Fruit fly (Drosophila melanogaster) whole organism, embryonic: ENCODE measurements around the gene CG3625.

Experiments
- B-H2 ChIP-seq: fragments of 200-800 bp; sonication (Bioruptor generic); optimal IDR thresholded peaks from 2 replicates; lab custom pipeline; 2018; ENCODE audit warnings: missing biosample characterization, mild to moderate bottlenecking, missing genetic modification characterization
- Bdp1 ChIP-seq: fragments of 200-800 bp; sonication (Bioruptor generic); optimal IDR thresholded peaks from 3 replicates; lab custom pipeline; 2016; ENCODE audit warnings: missing biosample characterization, missing genetic modification characterization
- CG1024 ChIP-seq: fragments of 200-800 bp; sonication (Bioruptor generic); IDR thresholded peaks from 2 replicates; pipeline ENCODE4 v1.3.6; 2022; ENCODE audit warnings: missing biosample characterization, missing genetic modification characterization
- CG10321 ChIP-seq: fragments of 200-800 bp; sonication (Bioruptor generic); IDR thresholded peaks from 2 replicates; pipeline ENCODE4 v1.3.6; 2022; ENCODE audit warnings: missing biosample characterization, missing genetic modification characterization
- CG12942 ChIP-seq: fragments of 200-800 bp; sonication (Bioruptor generic); optimal IDR thresholded peaks from 3 replicates; lab custom pipeline; 2016; ENCODE audit warnings: missing biosample characterization, missing genetic modification characterization
- CG13287 ChIP-seq: fragments of 200-800 bp; sonication (Bioruptor generic); IDR thresholded peaks from 2 replicates; pipeline ENCODE4 v1.3.6; 2022; ENCODE audit warnings: missing biosample characterization, missing genetic modification characterization; ENCODE audit not compliant: partially characterized antibody
- CG14014 ChIP-seq: fragments of 200-800 bp; sonication (Bioruptor generic); IDR thresholded peaks from 2 replicates; pipeline ENCODE4 v1.3.6; 2022; ENCODE audit warnings: missing biosample characterization, missing genetic modification characterization
- CG14667 ChIP-seq: fragments of 200-800 bp; sonication (Bioruptor generic); IDR thresholded peaks from 2 replicates; pipeline ENCODE4 v1.3.6; 2022; ENCODE audit warnings: missing biosample characterization, missing genetic modification characterization
- CG14710 ChIP-seq: fragments of 200-800 bp; sonication (Bioruptor generic); optimal IDR thresholded peaks from 3 replicates; lab custom pipeline; 2019; ENCODE audit warnings: missing biosample characterization, mild to moderate bottlenecking, missing genetic modification characterization, moderate library complexity
- CG1603 ChIP-seq: fragments of 200-800 bp; sonication (Bioruptor generic); optimal IDR thresholded peaks from 2 replicates; lab custom pipeline; 2019; ENCODE audit warnings: missing biosample characterization, mild to moderate bottlenecking, missing genetic modification characterization, moderate library complexity
- CG17328 ChIP-seq: fragments of 200-800 bp; sonication (Bioruptor generic); IDR thresholded peaks from 2 replicates; pipeline ENCODE4 v1.3.6; 2022; ENCODE audit warnings: missing biosample characterization, missing genetic modification characterization
- CG3281 ChIP-seq: fragments of 200-800 bp; sonication (Bioruptor generic); optimal IDR thresholded peaks from 3 replicates; lab custom pipeline; 2017; ENCODE audit warnings: missing biosample characterization, mild to moderate bottlenecking, missing genetic modification characterization
- CG33557 ChIP-seq: fragments of 200-800 bp; sonication (Bioruptor generic); optimal IDR thresholded peaks from 2 replicates; lab custom pipeline; 2019; ENCODE audit warnings: missing biosample characterization, mild to moderate bottlenecking, missing genetic modification characterization, moderate library complexity
- CG5180 ChIP-seq: fragments of 200-800 bp; sonication (Bioruptor generic); optimal IDR thresholded peaks from 3 replicates; lab custom pipeline; 2017; ENCODE audit warnings: missing biosample characterization, missing genetic modification characterization, mild to moderate bottlenecking, moderate library complexity, missing genetic modification reagents
- CG6175 ChIP-seq: fragments of 200-800 bp; sonication (Bioruptor generic); IDR thresholded peaks from 3 replicates; pipeline ENCODE4 v1.3.6; 2022; ENCODE audit warnings: missing biosample characterization, missing genetic modification characterization
- CG6272 ChIP-seq: fragments of 200-800 bp; sonication (Bioruptor generic); IDR thresholded peaks from 2 replicates; pipeline ENCODE4 v1.3.6; 2022; ENCODE audit warnings: missing biosample characterization, missing genetic modification characterization
- CG7271 ChIP-seq: fragments of 200-800 bp; sonication (Bioruptor generic); optimal IDR thresholded peaks from 2 replicates; lab custom pipeline; 2018; ENCODE audit warnings: missing biosample characterization, mild to moderate bottlenecking, missing genetic modification characterization, moderate library complexity
- CG7556 ChIP-seq: fragments of 200-800 bp; sonication (Bioruptor generic); optimal IDR thresholded peaks from 2 replicates; lab custom pipeline; 2017; ENCODE audit warnings: missing biosample characterization, mild to moderate bottlenecking, missing genetic modification characterization
- CG8478 ChIP-seq: fragments of >200 bp; optimal IDR thresholded peaks from 2 replicates; lab custom pipeline; 2018
- CG9437 ChIP-seq: fragments of 200-800 bp; sonication (Bioruptor generic); optimal IDR thresholded peaks from 2 replicates; lab custom pipeline; 2018; ENCODE audit warnings: missing biosample characterization, mild to moderate bottlenecking, missing genetic modification characterization
- CG9817 ChIP-seq: fragments of 200-800 bp; sonication (Bioruptor generic); optimal IDR thresholded peaks from 2 replicates; lab custom pipeline; 2018; ENCODE audit warnings: missing biosample characterization, mild to moderate bottlenecking, missing genetic modification characterization, moderate library complexity
- CG9932 ChIP-seq: fragments of 200-800 bp; sonication (Bioruptor generic); IDR thresholded peaks from 2 replicates; pipeline ENCODE4 v1.3.6; 2022; ENCODE audit warnings: missing biosample characterization, missing genetic modification characterization
- CTCF ChIP-seq: fragments of 200-800 bp; sonication (Bioruptor generic); optimal IDR thresholded peaks from 2 replicates; lab custom pipeline; 2017; ENCODE audit warnings: missing biosample characterization, mild to moderate bottlenecking, missing genetic modification characterization, moderate library complexity
- D ChIP-seq, 2 experiments: fragments of 200-800 bp in 1 of 2; fragments of >200 bp in 1 of 2; sonication (Bioruptor generic) in 1 of 2; optimal IDR thresholded peaks; 2 replicates in 1 of 2; 3 replicates in 1 of 2; lab custom pipeline; 2017; ENCODE audit warnings: mild to moderate bottlenecking in 1 of 2, missing biosample characterization in 1 of 2, missing genetic modification characterization in 1 of 2, missing genetic modification reagents in 1 of 2
- Doc2 ChIP-seq: fragments of 200-800 bp; sonication (Bioruptor generic); IDR thresholded peaks from 2 replicates; pipeline ENCODE4 v1.3.6; 2022; ENCODE audit warnings: missing biosample characterization, missing genetic modification characterization
- E2f1 ChIP-seq: fragments of 200-800 bp; sonication (Bioruptor generic); IDR thresholded peaks from 2 replicates; pipeline ENCODE4 v1.3.6; 2022; ENCODE audit warnings: missing biosample characterization, missing genetic modification characterization
- Ets97D ChIP-seq: fragments of 200-800 bp; sonication (Bioruptor generic); optimal IDR thresholded peaks from 3 replicates; lab custom pipeline; 2016; ENCODE audit warnings: missing biosample characterization, missing genetic modification characterization
- GATAe ChIP-seq: fragments of 200-800 bp; sonication (Bioruptor generic); conservative IDR thresholded peaks from 2 replicates; pipeline ENCODE4 v1.3.6; 2022; ENCODE audit warnings: missing biosample characterization, missing genetic modification characterization
- Hey ChIP-seq: fragments of 200-800 bp; sonication (Bioruptor generic); optimal IDR thresholded peaks from 3 replicates; lab custom pipeline; 2018; ENCODE audit warnings: missing biosample characterization, mild to moderate bottlenecking, missing genetic modification characterization
- Jarid2 ChIP-seq: fragments of 200-800 bp; sonication (Bioruptor generic); optimal IDR thresholded peaks from 3 replicates; lab custom pipeline; 2017; ENCODE audit warnings: mild to moderate bottlenecking, missing biosample characterization, missing genetic modification reagents, missing genetic modification characterization
- Lpt ChIP-seq: fragments of >200 bp; optimal IDR thresholded peaks from 2 replicates; lab custom pipeline; 2018; ENCODE audit warnings: missing biosample characterization, missing genetic modification characterization
- MBD-R2 ChIP-seq: fragments of 200-800 bp; sonication (Bioruptor generic); IDR thresholded peaks from 2 replicates; pipeline ENCODE4 v1.3.6; 2022; ENCODE audit warnings: missing biosample characterization, missing genetic modification characterization
- Mes4 ChIP-seq: fragments of 200-800 bp; sonication (Bioruptor generic); optimal IDR thresholded peaks from 2 replicates; lab custom pipeline; 2016; ENCODE audit warnings: missing biosample characterization, missing genetic modification characterization
- Oaz ChIP-seq: fragments of 200-800 bp; sonication (Bioruptor generic); IDR thresholded peaks from 2 replicates; pipeline ENCODE4 v1.3.6; 2022; ENCODE audit warnings: missing biosample characterization, missing genetic modification characterization
- Oli ChIP-seq: fragments of 200-800 bp; sonication (Bioruptor generic); optimal IDR thresholded peaks from 2 replicates; lab custom pipeline; 2018; ENCODE audit warnings: missing biosample characterization, mild to moderate bottlenecking, missing genetic modification characterization, moderate library complexity
- Tbp ChIP-seq: fragments of >200 bp; optimal IDR thresholded peaks from 2 replicates; lab custom pipeline; 2018; ENCODE audit warnings: missing biosample characterization, missing genetic modification characterization
- ash1 ChIP-seq: fragments of 200-800 bp; sonication (Bioruptor generic); optimal IDR thresholded peaks from 2 replicates; lab custom pipeline; 2018; ENCODE audit warnings: missing biosample characterization, mild to moderate bottlenecking, missing genetic modification characterization
- ato ChIP-seq: fragments of 200-800 bp; sonication (Bioruptor generic); IDR thresholded peaks from 2 replicates; pipeline ENCODE4 v1.3.6; 2022; ENCODE audit warnings: missing biosample characterization, missing genetic modification characterization; ENCODE audit not compliant: partially characterized antibody
- ci ChIP-seq: fragments of 200-800 bp; sonication (Bioruptor generic); IDR thresholded peaks from 3 replicates; pipeline ENCODE4 v1.3.6; 2022; ENCODE audit warnings: missing biosample characterization, missing genetic modification characterization
- dm ChIP-seq: fragments of 200-800 bp; sonication (Bioruptor generic); optimal IDR thresholded peaks from 3 replicates; lab custom pipeline; 2016; ENCODE audit warnings: missing biosample characterization, missing genetic modification characterization
- en ChIP-seq: fragments of 200-800 bp; sonication (Bioruptor generic); optimal IDR thresholded peaks from 2 replicates; lab custom pipeline; 2016; ENCODE audit warnings: missing biosample characterization, missing genetic modification characterization
- esg ChIP-seq: fragments of 200-800 bp; sonication (Bioruptor generic); conservative IDR thresholded peaks from 2 replicates; pipeline ENCODE4 v1.3.6; 2022; ENCODE audit warnings: missing biosample characterization, missing genetic modification characterization
- exex ChIP-seq: fragments of 200-800 bp; sonication (Bioruptor generic); optimal IDR thresholded peaks from 4 replicates; lab custom pipeline; 2018; ENCODE audit warnings: missing biosample characterization, mild to moderate bottlenecking, missing genetic modification characterization, moderate library complexity
- fd102C ChIP-seq: fragments of 200-800 bp; sonication (Bioruptor generic); optimal IDR thresholded peaks from 2 replicates; lab custom pipeline; 2018; ENCODE audit warnings: missing biosample characterization, mild to moderate bottlenecking, missing genetic modification characterization, moderate library complexity
- gcm ChIP-seq: fragments of 200-800 bp; sonication (Bioruptor generic); optimal IDR thresholded peaks from 2 replicates; lab custom pipeline; 2019; ENCODE audit warnings: missing biosample characterization, mild to moderate bottlenecking, missing genetic modification characterization, moderate library complexity
- kay ChIP-seq: fragments of 200-800 bp; sonication (Bioruptor generic); optimal IDR thresholded peaks from 2 replicates; lab custom pipeline; 2016; ENCODE audit warnings: missing biosample characterization, missing genetic modification characterization
- klu ChIP-seq: fragments of 200-800 bp; sonication (Bioruptor generic); IDR thresholded peaks from 2 replicates; pipeline ENCODE4 v1.3.6; 2022; ENCODE audit warnings: missing biosample characterization, missing genetic modification characterization
- usp ChIP-seq: fragments of >200 bp; optimal IDR thresholded peaks from 2 replicates; lab custom pipeline; 2017; ENCODE audit warnings: missing biosample characterization, missing genetic modification characterization
- z ChIP-seq: fragments of 200-800 bp; sonication (Bioruptor generic); IDR thresholded peaks from 3 replicates; pipeline ENCODE4 v1.3.6; 2022; ENCODE audit warnings: missing biosample characterization, missing genetic modification characterization
- zen2 ChIP-seq: fragments of 200-800 bp; sonication (Bioruptor generic); IDR thresholded peaks from 3 replicates; pipeline ENCODE4 v1.3.6; 2022; ENCODE audit warnings: missing biosample characterization, missing genetic modification characterization; ENCODE audit not compliant: partially characterized antibody
- zfh2 ChIP-seq: fragments of 200-800 bp; sonication (Bioruptor generic); optimal IDR thresholded peaks from 2 replicates; lab custom pipeline; 2016; ENCODE audit warnings: missing biosample characterization, missing genetic modification characterization

The CG3625 gene

dm6 chr2L:267441-268089, 24.0 kb downstream of the CG3625 start, which contains the start of gene CG17075 (continued):
- no peak for TF ChIP-seq zen2 (GFP tag; lab: Robert Waterston, UW)
- TF ChIP-seq z, result no peak; the same call in 2 of the 3 replicates
- peak; percentile 92 for TF ChIP-seq klu
- TF ChIP-seq CG1024, result peak; percentile 87
- no peak for TF ChIP-seq D (optimal IDR thresholded peaks at IDR 0.05; lab: Kevin White, UChicago)
- TF ChIP-seq D (GFP tag; optimal IDR thresholded peaks at IDR 0.05; lab: Kevin White, UChicago), result peak; percentile 84
- peak; percentile 62 for TF ChIP-seq Hey (tag; lab: Kevin White, UChicago)
- TF ChIP-seq CG1603, result peak; percentile 83
- TF ChIP-seq Ets97D (GFP tag; lab: Kevin White, UChicago), result peak; percentile 51
- TF ChIP-seq CG14014 (GFP tag; lab: Robert Waterston, UW), result peak; percentile 97
- TF ChIP-seq Tbp (GFP tag; lab: Kevin White, UChicago), result no peak
- peak; percentile 87 for TF ChIP-seq CG9437
- peak; percentile 97 for TF ChIP-seq ci (GFP tag; lab: Robert Waterston, UW)
- TF ChIP-seq CG7556, result peak; percentile 98
- TF ChIP-seq CG6272 (GFP tag; lab: Robert Waterston, UW), result peak; percentile 91
- TF ChIP-seq ato (GFP tag; lab: Robert Waterston, UW), result no peak
- TF ChIP-seq GATAe (GFP tag; lab: Robert Waterston, UW), result no peak; the same call in 1 of the 2 replicates
- TF ChIP-seq CG13287 (GFP tag; lab: Robert Waterston, UW), result peak; percentile 20; the same call in 1 of the 2 replicates
- TF ChIP-seq exex (tag; lab: Kevin White, UChicago), result peak; percentile 79
- peak; percentile 78 for TF ChIP-seq CG10321 (GFP tag; lab: Robert Waterston, UW)
- peak; percentile 96 for TF ChIP-seq CG17328
- peak; percentile 95 for TF ChIP-seq E2f1
- TF ChIP-seq CG9817, result peak; percentile 93
- TF ChIP-seq Mes4, result peak; percentile 37
- peak; percentile 97 for TF ChIP-seq Oaz (GFP tag; lab: Robert Waterston, UW)
- peak; percentile 91 for TF ChIP-seq MBD-R2 (GFP tag; lab: Robert Waterston, UW)
- TF ChIP-seq CTCF (GFP tag; lab: Kevin White, UChicago), result peak; percentile 43
- TF ChIP-seq CG6175 (GFP tag; lab: Robert Waterston, UW), result peak; percentile 89
- peak; percentile 93 for TF ChIP-seq esg (GFP tag; lab: Robert Waterston, UW)
- peak; percentile 99 for TF ChIP-seq CG5180
- peak; percentile 96 for TF ChIP-seq CG9932 (GFP tag; lab: Robert Waterston, UW)
- no peak for TF ChIP-seq CG8478 (lab: Kevin White, UChicago)
- TF ChIP-seq en (GFP tag; lab: Kevin White, UChicago), result peak; percentile 16
- TF ChIP-seq CG7271 (tag; lab: Kevin White, UChicago), result peak; percentile 42
- no peak for TF ChIP-seq ash1 (GFP tag; lab: Kevin White, UChicago)
- no peak for TF ChIP-seq Lpt (GFP tag; lab: Kevin White, UChicago)
- no peak for TF ChIP-seq usp
- TF ChIP-seq fd102C (GFP tag; lab: Kevin White, UChicago), result no peak
- peak; percentile 77 for TF ChIP-seq Bdp1
- TF ChIP-seq CG14710, result peak; percentile 79
- TF ChIP-seq dm (GFP tag; lab: Kevin White, UChicago), result peak; percentile 31
- peak; percentile 92 for TF ChIP-seq CG12942
- no peak for TF ChIP-seq CG33557 (GFP tag; lab: Kevin White, UChicago)
- TF ChIP-seq CG14667 (GFP tag; lab: Robert Waterston, UW), result peak; percentile 92
- TF ChIP-seq Oli, result peak; percentile 94
- TF ChIP-seq B-H2 (GFP tag; lab: Kevin White, UChicago), result peak; percentile 80
- TF ChIP-seq kay (GFP tag; lab: Kevin White, UChicago), result peak; percentile 86
- peak; percentile 95 for TF ChIP-seq CG3281 (GFP tag; lab: Kevin White, UChicago)
- TF ChIP-seq gcm, result peak; percentile 94
- peak; percentile 79 for TF ChIP-seq zfh2 (GFP tag; lab: Kevin White, UChicago)
- peak; percentile 78 for TF ChIP-seq Jarid2
- TF ChIP-seq Doc2 (GFP tag; lab: Robert Waterston, UW), result peak; percentile 82
